Worm (Caenorhabditis elegans) whole organism, midembryonic: ENCODE measurements around the gene Y62E10A.3.

Experiments
- flt-1 ChIP-seq: fragments of 200-800 bp; sonication (Bioruptor generic); IDR thresholded peaks from 2 replicates; pipeline ENCODE4 v1.3.6; 2022; ENCODE audit warnings: missing genetic modification characterization, missing compliant biosample characterization
- ztf-29 ChIP-seq: fragments of 200-800 bp; sonication (Bioruptor generic); IDR thresholded peaks from 2 replicates; pipeline ENCODE4 v1.3.6; 2022; ENCODE audit warnings: missing genetic modification reagents, missing genetic modification characterization, missing compliant biosample characterization

ce11 chrIV:13348592-13348991 lies 11.5 kb downstream of the Y62E10A.3 start, which contains the start of gene W02A2.12:
- no peak for TF ChIP-seq flt-1
- TF ChIP-seq ztf-29 (GFP tag; lab: Robert Waterston, UW), result no peak
